Worm (Caenorhabditis elegans) whole organism, late embryonic: ENCODE measurements around the gene F41G3.10.

Source experiments
- ets-4 ChIP-seq: sonication (generic microtip); optimal IDR thresholded peaks from 2 replicates; lab custom pipeline; 2016; ENCODE audit warnings: missing genetic modification characterization, missing compliant biosample characterization
- pha-4 ChIP-seq: fragments of 150-350 bp; optimal IDR thresholded peaks from 2 replicates; lab custom pipeline; 2018; ENCODE audit warnings: missing biosample characterization, missing genetic modification reagents, missing genetic modification characterization

ce11 chrII:6768014-6768413 lies 18.7 kb upstream of the F41G3.10 start, which contains the start of gene F41G3.18:
- no peak for TF ChIP-seq ets-4 (tag; lab: Kevin White, UChicago)
- TF ChIP-seq pha-4 = no peak
